Worm (Caenorhabditis elegans): ENCODE results near the gene cri-2.

- no peak for TF ChIP-seq ztf-23 (GFP tag; IDR thresholded peaks at IDR 0.05)
- no peak for TF ChIP-seq med-1 (GFP tag; optimal IDR thresholded peaks at IDR 0.05; ENCODE audit: insufficient read depth)
Observed at ce11 chrV:8223417-8223816, 21.8 kb downstream of the cri-2 start.

All from whole organism, midembryonic.